Worm (Caenorhabditis elegans) whole organism, mixed stage, embryonic: Measurements from ENCODE around the gene F22H10.11.

Experiments
- M03D4.4 ChIP-seq: sonication (generic microtip); optimal IDR thresholded peaks from 2 replicates; lab custom pipeline; 2017; ENCODE audit warnings: mild to moderate bottlenecking, missing genetic modification characterization, missing compliant biosample characterization
- bed-3 ChIP-seq: fragments of 200-800 bp; sonication (Bioruptor generic); optimal IDR thresholded peaks from 3 replicates; lab custom pipeline; 2018; ENCODE audit warnings: mild to moderate bottlenecking, missing genetic modification characterization, moderate library complexity, missing compliant biosample characterization
- blmp-1 ChIP-seq: fragments of 150-350 bp; optimal IDR thresholded peaks from 2 replicates; lab custom pipeline; 2014; ENCODE audit warnings: missing biosample characterization, missing genetic modification characterization
- ceh-39 ChIP-seq: fragments of 150-350 bp; optimal IDR thresholded peaks from 2 replicates; lab custom pipeline; 2014; ENCODE audit warnings: missing biosample characterization, missing genetic modification characterization
- ceh-43 ChIP-seq: fragments of 200-800 bp; sonication (Bioruptor generic); optimal IDR thresholded peaks from 2 replicates; lab custom pipeline; 2018; ENCODE audit warnings: mild to moderate bottlenecking, missing genetic modification characterization, moderate library complexity, missing compliant biosample characterization
- ceh-83 ChIP-seq: fragments of 200-800 bp; sonication (Bioruptor generic); optimal IDR thresholded peaks from 2 replicates; lab custom pipeline; 2018; ENCODE audit warnings: mild to moderate bottlenecking, missing genetic modification characterization, missing compliant biosample characterization
- ces-1 ChIP-seq: fragments of 150-350 bp; optimal IDR thresholded peaks from 2 replicates; lab custom pipeline; 2014; ENCODE audit warnings: missing biosample characterization, missing genetic modification reagents, missing genetic modification characterization
- cnd-1 ChIP-seq: fragments of 200-800 bp; sonication (Bioruptor generic); optimal IDR thresholded peaks from 2 replicates; lab custom pipeline; 2018; ENCODE audit warnings: mild to moderate bottlenecking, missing genetic modification characterization, missing compliant biosample characterization
- drap-1 ChIP-seq: fragments of 200-800 bp; sonication (Bioruptor generic); optimal IDR thresholded peaks from 3 replicates; lab custom pipeline; 2018; ENCODE audit warnings: mild to moderate bottlenecking, missing genetic modification characterization, missing compliant biosample characterization
- elt-1 ChIP-seq: sonication (generic microtip); optimal IDR thresholded peaks from 2 replicates; lab custom pipeline; 2017; ENCODE audit warnings: missing genetic modification characterization, mild to moderate bottlenecking, missing compliant biosample characterization, antibody characterized with exemption, moderate library complexity, borderline replicate concordance; ENCODE audit not compliant: insufficient read depth
- elt-3 ChIP-seq: fragments of 150-350 bp; optimal IDR thresholded peaks from 2 replicates; lab custom pipeline; 2014; ENCODE audit warnings: missing biosample characterization, missing genetic modification characterization
- flh-1 ChIP-seq: fragments of 200-800 bp; sonication (Bioruptor generic); optimal IDR thresholded peaks from 2 replicates; lab custom pipeline; 2018; ENCODE audit warnings: mild to moderate bottlenecking, missing genetic modification characterization, moderate library complexity, missing compliant biosample characterization
- ham-2 ChIP-seq: fragments of 200-800 bp; sonication (Bioruptor generic); optimal IDR thresholded peaks from 2 replicates; lab custom pipeline; 2018; ENCODE audit warnings: mild to moderate bottlenecking, missing genetic modification characterization, missing compliant biosample characterization
- hlh-1 ChIP-seq: fragments of 150-350 bp; optimal IDR thresholded peaks from 2 replicates; lab custom pipeline; 2014; ENCODE audit warnings: missing biosample characterization, missing genetic modification reagents, missing genetic modification characterization
- lin-13 ChIP-seq: fragments of 150-350 bp; optimal IDR thresholded peaks from 2 replicates; lab custom pipeline; 2014; ENCODE audit warnings: missing biosample characterization, missing genetic modification characterization
- lin-32 ChIP-seq: fragments of 200-800 bp; sonication (Bioruptor generic); optimal IDR thresholded peaks from 2 replicates; lab custom pipeline; 2018; ENCODE audit warnings: mild to moderate bottlenecking, missing genetic modification characterization, missing compliant biosample characterization
- lsy-2 ChIP-seq: fragments of 150-350 bp; optimal IDR thresholded peaks from 2 replicates; lab custom pipeline; 2014; ENCODE audit warnings: missing biosample characterization, missing genetic modification characterization
- mab-5 ChIP-seq: fragments of 150-350 bp; optimal IDR thresholded peaks from 2 replicates; lab custom pipeline; 2014; ENCODE audit warnings: missing biosample characterization, missing genetic modification characterization
- mep-1 ChIP-seq: fragments of 150-350 bp; optimal IDR thresholded peaks from 2 replicates; lab custom pipeline; 2017; ENCODE audit warnings: missing biosample characterization, missing genetic modification reagents, missing genetic modification characterization, inconsistent platforms
- mls-2 ChIP-seq: sonication (generic microtip); optimal IDR thresholded peaks from 2 replicates; lab custom pipeline; 2016; ENCODE audit warnings: mild to moderate bottlenecking, missing genetic modification characterization, moderate library complexity, missing compliant biosample characterization
- nhr-12 ChIP-seq: fragments of 150-350 bp; optimal IDR thresholded peaks from 2 replicates; lab custom pipeline; 2014; ENCODE audit warnings: missing biosample characterization, missing genetic modification characterization
- nhr-2 ChIP-seq: fragments of 150-350 bp; optimal IDR thresholded peaks from 2 replicates; lab custom pipeline; 2014; ENCODE audit warnings: missing biosample characterization, missing genetic modification characterization
- nhr-237 ChIP-seq: fragments of 150-350 bp; optimal IDR thresholded peaks from 2 replicates; lab custom pipeline; 2014; ENCODE audit warnings: missing biosample characterization, missing genetic modification characterization
- nhr-28 ChIP-seq: fragments of 150-350 bp; optimal IDR thresholded peaks from 2 replicates; lab custom pipeline; 2014; ENCODE audit warnings: missing biosample characterization, missing genetic modification characterization
- nhr-76 ChIP-seq: sonication (generic microtip); optimal IDR thresholded peaks from 2 replicates; lab custom pipeline; 2017; ENCODE audit warnings: missing biosample characterization, missing genetic modification characterization
- pha-4 ChIP-seq: fragments of 150-350 bp; optimal IDR thresholded peaks from 2 replicates; lab custom pipeline; 2018; ENCODE audit warnings: missing biosample characterization, missing genetic modification reagents, missing genetic modification characterization
- sem-2 ChIP-seq: fragments of 200-800 bp; sonication (Bioruptor generic); optimal IDR thresholded peaks from 2 replicates; lab custom pipeline; 2018; ENCODE audit warnings: mild to moderate bottlenecking, missing genetic modification characterization, missing compliant biosample characterization
- snpc-4 ChIP-seq: fragments of 150-350 bp; optimal IDR thresholded peaks from 2 replicates; lab custom pipeline; 2014; ENCODE audit warnings: missing biosample characterization, missing genetic modification characterization
- sptf-1 ChIP-seq: sonication (generic microtip); optimal IDR thresholded peaks from 2 replicates; lab custom pipeline; 2017; ENCODE audit warnings: mild to moderate bottlenecking, missing genetic modification characterization, moderate library complexity, missing compliant biosample characterization
- tbx-8 ChIP-seq: fragments of 200-800 bp; sonication (Bioruptor generic); optimal IDR thresholded peaks from 2 replicates; lab custom pipeline; 2018; ENCODE audit warnings: mild to moderate bottlenecking, missing genetic modification characterization, moderate library complexity, missing compliant biosample characterization
- unc-120 ChIP-seq: sonication (generic microtip); optimal IDR thresholded peaks from 2 replicates; lab custom pipeline; 2017; ENCODE audit warnings: missing genetic modification characterization, missing compliant biosample characterization; ENCODE audit not compliant: poor library complexity, severe bottlenecking
- unc-39 ChIP-seq: fragments of 150-350 bp; optimal IDR thresholded peaks from 2 replicates; lab custom pipeline; 2014; ENCODE audit warnings: missing biosample characterization, missing genetic modification characterization
- unc-62 ChIP-seq: fragments of 150-350 bp; optimal IDR thresholded peaks from 2 replicates; lab custom pipeline; 2014; ENCODE audit warnings: missing biosample characterization, missing genetic modification reagents, missing genetic modification characterization
- zip-8 ChIP-seq: fragments of 150-350 bp; optimal IDR thresholded peaks from 2 replicates; lab custom pipeline; 2014; ENCODE audit warnings: missing biosample characterization, missing genetic modification characterization
- ztf-11 ChIP-seq: fragments of 150-350 bp; optimal IDR thresholded peaks from 2 replicates; lab custom pipeline; 2014; ENCODE audit warnings: missing biosample characterization, missing genetic modification characterization

Gene F22H10.11

ce11 chrX:16687377-16687776 is 468 bp downstream of the F22H10.11 start:
- no peak for TF ChIP-seq bed-3 (GFP tag; lab: Kevin White, UChicago)
- no peak for TF ChIP-seq ham-2 (GFP tag; lab: Kevin White, UChicago)
- TF ChIP-seq nhr-12 (tag; lab: Kevin White, UChicago): no peak
- TF ChIP-seq elt-1: no peak
- TF ChIP-seq mls-2 (tag; lab: Kevin White, UChicago): no peak
- TF ChIP-seq snpc-4 (tag; lab: Kevin White, UChicago): no peak
- TF ChIP-seq M03D4.4 (tag; lab: Kevin White, UChicago): no peak
- TF ChIP-seq mep-1 (tag; lab: Kevin White, UChicago): no peak
- TF ChIP-seq nhr-2 (tag; lab: Kevin White, UChicago): no peak
- no peak for TF ChIP-seq nhr-28
- TF ChIP-seq unc-39 (tag; lab: Kevin White, UChicago): no peak

- TF ChIP-seq mls-2 (tag; lab: Kevin White, UChicago) (no peak), ceh-43 (GFP tag; lab: Kevin White, UChicago) (peak; percentile 63), pha-4 (tag; lab: Kevin White, UChicago) (peak; percentile 99), hlh-1 (peak; percentile 93), unc-120 (peak; percentile 59), tbx-8 (GFP tag; lab: Kevin White, UChicago) (peak; percentile 10), sptf-1 (tag; lab: Kevin White, UChicago) (peak; percentile 81), ham-2 (GFP tag; lab: Kevin White, UChicago) (no peak), unc-62 (GFP tag; lab: Kevin White, UChicago) (peak; percentile 90), flh-1 (no peak), sem-2 (no peak), unc-39 (tag; lab: Kevin White, UChicago) (peak; percentile 69), blmp-1 (tag; lab: Kevin White, UChicago) (no peak), lin-32 (no peak), ces-1 (GFP tag; lab: Kevin White, UChicago) (peak; percentile 100), nhr-2 (tag; lab: Kevin White, UChicago) (peak; percentile 28), nhr-237 (tag; lab: Kevin White, UChicago) (peak; percentile 99), bed-3 (GFP tag; lab: Kevin White, UChicago) (no peak), lsy-2 (peak; percentile 89), snpc-4 (tag; lab: Kevin White, UChicago) (no peak), elt-1 (peak; percentile 45), mep-1 (tag; lab: Kevin White, UChicago) (peak; percentile 87), M03D4.4 (tag; lab: Kevin White, UChicago) (peak; percentile 60), ztf-11 (tag; lab: Kevin White, UChicago) (peak; percentile 79), elt-3 (peak; percentile 94), nhr-28 (peak; percentile 83), lin-13 (peak; percentile 73), cnd-1 (tag; lab: Kevin White, UChicago) (peak; percentile 74), mab-5 (tag; lab: Kevin White, UChicago) (peak; percentile 94), drap-1 (GFP tag; lab: Kevin White, UChicago) (peak; percentile 90), zip-8 (tag; lab: Kevin White, UChicago) (no peak), nhr-12 (tag; lab: Kevin White, UChicago) (peak; percentile 91), ceh-83 (GFP tag; lab: Kevin White, UChicago) (peak; percentile 35), ceh-39 (peak; percentile 90), nhr-76 (peak; percentile 40)
Observed at ce11 chrX:16681910-16682493, 5.8 kb downstream of the F22H10.11 start.

- TF ChIP-seq ztf-11 (tag; lab: Kevin White, UChicago): no peak
- no peak for TF ChIP-seq mls-2 (tag; lab: Kevin White, UChicago)
- TF ChIP-seq unc-39 (tag; lab: Kevin White, UChicago): no peak
- TF ChIP-seq nhr-237 (tag; lab: Kevin White, UChicago): no peak
- no peak for TF ChIP-seq M03D4.4 (tag; lab: Kevin White, UChicago)
- no peak for TF ChIP-seq mab-5 (tag; lab: Kevin White, UChicago)
- TF ChIP-seq elt-1: no peak
- no peak for TF ChIP-seq ceh-83 (GFP tag; lab: Kevin White, UChicago)
Observed at ce11 chrX:16679117-16679590, 8.7 kb downstream of the F22H10.11 start, which contains the start of gene F22H10.2. TSS of gene F22H10.2 (plus strand) at chrX:16679540.
